Fruit fly (Drosophila melanogaster) whole organism, embryonic: Measurements from ENCODE around the gene CG15034.

Experiments used
- Atf3 ChIP-seq: fragments of 200-800 bp; sonication (Bioruptor generic); optimal IDR thresholded peaks from 3 replicates; lab custom pipeline; 2016; ENCODE audit warnings: missing biosample characterization, missing genetic modification characterization
- C15 ChIP-seq: fragments of 200-800 bp; sonication (Bioruptor generic); IDR thresholded peaks from 3 replicates; pipeline ENCODE4 v1.3.6; 2022; ENCODE audit warnings: missing biosample characterization, missing genetic modification characterization
- CG16813 ChIP-seq: fragments of 200-800 bp; sonication (Bioruptor generic); IDR thresholded peaks from 3 replicates; pipeline ENCODE4 v1.3.6; 2022; ENCODE audit warnings: missing biosample characterization, missing genetic modification characterization; ENCODE audit not compliant: partially characterized antibody
- CG17612 ChIP-seq: fragments of 200-800 bp; sonication (Bioruptor generic); IDR thresholded peaks from 2 replicates; pipeline ENCODE4 v1.3.6; 2022; ENCODE audit warnings: missing biosample characterization, missing genetic modification characterization
- CG2120 ChIP-seq: fragments of 200-800 bp; sonication (Bioruptor generic); optimal IDR thresholded peaks from 3 replicates; lab custom pipeline; 2016; ENCODE audit warnings: missing biosample characterization, missing genetic modification characterization
- CG2889 ChIP-seq: fragments of 200-800 bp; sonication (Bioruptor generic); IDR thresholded peaks from 3 replicates; pipeline ENCODE4 v1.3.6; 2022; ENCODE audit warnings: missing biosample characterization, missing genetic modification characterization
- CG30020 ChIP-seq: fragments of 200-800 bp; optimal IDR thresholded peaks from 2 replicates; lab custom pipeline; 2019; ENCODE audit warnings: missing biosample characterization, mild to moderate bottlenecking, missing genetic modification characterization, moderate library complexity
- CG30403 ChIP-seq: fragments of 200-800 bp; sonication (Bioruptor generic); optimal IDR thresholded peaks from 3 replicates; lab custom pipeline; 2016; ENCODE audit warnings: missing biosample characterization, missing genetic modification characterization
- CG3065 ChIP-seq: fragments of 200-800 bp; sonication (Bioruptor generic); optimal IDR thresholded peaks from 2 replicates; lab custom pipeline; 2016; ENCODE audit warnings: missing biosample characterization, missing genetic modification characterization
- CG31224 ChIP-seq: fragments of 200-800 bp; sonication (Bioruptor generic); IDR thresholded peaks from 2 replicates; pipeline ENCODE4 v1.3.6; 2022; ENCODE audit warnings: missing biosample characterization, missing genetic modification characterization
- CG3995 ChIP-seq: fragments of 200-800 bp; sonication (Bioruptor generic); optimal IDR thresholded peaks from 3 replicates; lab custom pipeline; 2016; ENCODE audit warnings: missing biosample characterization, missing genetic modification characterization
- CG6813 ChIP-seq: fragments of 200-800 bp; sonication (Bioruptor generic); optimal IDR thresholded peaks from 2 replicates; lab custom pipeline; 2017; ENCODE audit warnings: missing biosample characterization, missing genetic modification characterization, mild to moderate bottlenecking, moderate library complexity, missing genetic modification reagents
- CG7271 ChIP-seq: fragments of 200-800 bp; sonication (Bioruptor generic); optimal IDR thresholded peaks from 2 replicates; lab custom pipeline; 2018; ENCODE audit warnings: missing biosample characterization, mild to moderate bottlenecking, missing genetic modification characterization, moderate library complexity
- CG8924 ChIP-seq: fragments of 200-800 bp; optimal IDR thresholded peaks from 3 replicates; lab custom pipeline; 2019; ENCODE audit warnings: missing biosample characterization, mild to moderate bottlenecking, missing genetic modification characterization, moderate library complexity
- CG8944 ChIP-seq: fragments of 200-800 bp; sonication (Bioruptor generic); optimal IDR thresholded peaks from 3 replicates; lab custom pipeline; 2016; ENCODE audit warnings: missing biosample characterization, missing genetic modification characterization
- CG9817 ChIP-seq: fragments of 200-800 bp; sonication (Bioruptor generic); optimal IDR thresholded peaks from 2 replicates; lab custom pipeline; 2018; ENCODE audit warnings: missing biosample characterization, mild to moderate bottlenecking, missing genetic modification characterization, moderate library complexity
- Camta ChIP-seq: fragments of 200-800 bp; sonication (Bioruptor generic); optimal IDR thresholded peaks from 2 replicates; lab custom pipeline; 2016; ENCODE audit warnings: missing biosample characterization, missing genetic modification characterization
- Dll ChIP-seq: fragments of 200-800 bp; sonication (Bioruptor generic); IDR thresholded peaks from 4 replicates; pipeline ENCODE4 v1.3.6; 2022; ENCODE audit warnings: missing biosample characterization, missing genetic modification characterization; ENCODE audit not compliant: partially characterized antibody
- Doc3 ChIP-seq: fragments of 200-800 bp; sonication (Bioruptor generic); IDR thresholded peaks from 3 replicates; pipeline ENCODE4 v1.3.6; 2022; ENCODE audit warnings: missing biosample characterization, missing genetic modification characterization; ENCODE audit not compliant: partially characterized antibody
- Dp ChIP-seq: fragments of 200-800 bp; sonication (Bioruptor generic); optimal IDR thresholded peaks from 2 replicates; lab custom pipeline; 2018; ENCODE audit warnings: missing biosample characterization, mild to moderate bottlenecking, missing genetic modification characterization, moderate library complexity
- Dref ChIP-seq: fragments of 200-800 bp; sonication (Bioruptor generic); IDR thresholded peaks from 2 replicates; pipeline ENCODE4 v1.3.6; 2022; ENCODE audit warnings: missing biosample characterization, missing genetic modification characterization
- Gug ChIP-seq: fragments of 200-800 bp; sonication (Bioruptor generic); IDR thresholded peaks from 4 replicates; pipeline ENCODE4 v1.3.6; 2022; ENCODE audit warnings: missing biosample characterization, missing genetic modification characterization
- Hey ChIP-seq: fragments of 200-800 bp; sonication (Bioruptor generic); optimal IDR thresholded peaks from 3 replicates; lab custom pipeline; 2018; ENCODE audit warnings: missing biosample characterization, mild to moderate bottlenecking, missing genetic modification characterization
- HmgD ChIP-seq: fragments of 200-800 bp; sonication (Bioruptor generic); optimal IDR thresholded peaks from 3 replicates; lab custom pipeline; 2016; ENCODE audit warnings: missing biosample characterization, missing genetic modification characterization
- Hr3 ChIP-seq: fragments of 200-800 bp; sonication (Bioruptor generic); optimal IDR thresholded peaks from 3 replicates; lab custom pipeline; 2016; ENCODE audit warnings: missing biosample characterization, missing genetic modification characterization
- Hr78 ChIP-seq, 2 experiments: fragments of 200-800 bp in 1 of 2; fragments of >200 bp in 1 of 2; sonication (Bioruptor generic) in 1 of 2; optimal IDR thresholded peaks; 2 replicates each; lab custom pipeline; 2017 to 2019; ENCODE audit warnings: missing biosample characterization in 2 of 2, missing genetic modification characterization in 2 of 2, mild to moderate bottlenecking in 1 of 2, moderate library complexity in 1 of 2
- Max ChIP-seq: fragments of 200-800 bp; sonication (Bioruptor generic); optimal IDR thresholded peaks from 2 replicates; lab custom pipeline; 2016; ENCODE audit warnings: missing biosample characterization, mild to moderate bottlenecking, missing genetic modification characterization
- Meics ChIP-seq: fragments of 200-800 bp; sonication (Bioruptor generic); optimal IDR thresholded peaks from 2 replicates; lab custom pipeline; 2017; ENCODE audit warnings: missing biosample characterization, mild to moderate bottlenecking, missing genetic modification characterization
- NFAT ChIP-seq: fragments of 200-800 bp; sonication (Bioruptor generic); IDR thresholded peaks from 2 replicates; pipeline ENCODE4 v1.3.6; 2022; ENCODE audit warnings: missing biosample characterization, missing genetic modification characterization
- NK7.1 ChIP-seq: fragments of 200-800 bp; sonication (Bioruptor generic); optimal IDR thresholded peaks from 3 replicates; lab custom pipeline; 2016; ENCODE audit warnings: missing biosample characterization, missing genetic modification characterization
- Sry-β ChIP-seq: fragments of 200-800 bp; sonication (Bioruptor generic); optimal IDR thresholded peaks from 2 replicates; lab custom pipeline; 2018; ENCODE audit warnings: missing biosample characterization, mild to moderate bottlenecking, missing genetic modification characterization, moderate library complexity
- YL-1 ChIP-seq: fragments of 200-800 bp; sonication (Bioruptor generic); optimal IDR thresholded peaks from 3 replicates; lab custom pipeline; 2017; ENCODE audit warnings: missing biosample characterization, mild to moderate bottlenecking, missing genetic modification characterization
- bbx ChIP-seq: fragments of 200-800 bp; sonication (Bioruptor generic); IDR thresholded peaks from 2 replicates; pipeline ENCODE4 v1.3.6; 2022; ENCODE audit warnings: missing biosample characterization, missing genetic modification characterization; ENCODE audit not compliant: partially characterized antibody
- chn ChIP-seq: fragments of 200-800 bp; sonication (Bioruptor generic); optimal IDR thresholded peaks from 2 replicates; lab custom pipeline; 2016; ENCODE audit warnings: missing biosample characterization, missing genetic modification characterization
- crc ChIP-seq: fragments of 200-800 bp; sonication (Bioruptor generic); optimal IDR thresholded peaks from 2 replicates; lab custom pipeline; 2016; ENCODE audit warnings: missing biosample characterization, missing genetic modification characterization
- gem ChIP-seq: fragments of 200-800 bp; sonication (Bioruptor generic); optimal IDR thresholded peaks from 2 replicates; lab custom pipeline; 2019; ENCODE audit warnings: missing biosample characterization, mild to moderate bottlenecking, missing genetic modification characterization, moderate library complexity
- h ChIP-seq: fragments of >200 bp; optimal IDR thresholded peaks from 2 replicates; lab custom pipeline; 2017
- her ChIP-seq: fragments of 200-800 bp; sonication (Bioruptor generic); optimal IDR thresholded peaks from 2 replicates; lab custom pipeline; 2016; ENCODE audit warnings: missing biosample characterization, missing genetic modification characterization
- inv ChIP-seq: fragments of 200-800 bp; sonication (Bioruptor generic); IDR thresholded peaks from 2 replicates; pipeline ENCODE4 v1.3.6; 2022; ENCODE audit warnings: missing biosample characterization, missing genetic modification characterization; ENCODE audit not compliant: partially characterized antibody
- psq ChIP-seq: fragments of 200-800 bp; sonication (Bioruptor generic); optimal IDR thresholded peaks from 2 replicates; lab custom pipeline; 2017; ENCODE audit warnings: missing biosample characterization, missing genetic modification characterization
- pzg ChIP-seq: fragments of 200-800 bp; sonication (Bioruptor generic); optimal IDR thresholded peaks from 3 replicates; lab custom pipeline; 2018; ENCODE audit warnings: missing biosample characterization, mild to moderate bottlenecking, missing genetic modification characterization, moderate library complexity
- sens-2 ChIP-seq: fragments of 200-800 bp; sonication (Bioruptor generic); IDR thresholded peaks from 2 replicates; pipeline ENCODE4 v1.3.6; 2022; ENCODE audit warnings: missing biosample characterization, missing genetic modification characterization
- stwl ChIP-seq: fragments of 200-800 bp; sonication (Bioruptor generic); optimal IDR thresholded peaks from 3 replicates; lab custom pipeline; 2018; ENCODE audit warnings: missing biosample characterization, mild to moderate bottlenecking, missing genetic modification characterization, moderate library complexity
- toy ChIP-seq: fragments of 200-800 bp; sonication (Bioruptor generic); IDR thresholded peaks from 2 replicates; pipeline ENCODE4 v1.3.6; 2022; ENCODE audit warnings: missing biosample characterization, missing genetic modification characterization
- tx ChIP-seq: fragments of 200-800 bp; sonication (Bioruptor generic); optimal IDR thresholded peaks from 2 replicates; lab custom pipeline; 2016; ENCODE audit warnings: missing biosample characterization, missing genetic modification characterization
- wor ChIP-seq: fragments of 200-800 bp; sonication (Bioruptor generic); IDR thresholded peaks from 2 replicates; pipeline ENCODE4 v1.3.6; 2022; ENCODE audit warnings: missing biosample characterization, missing genetic modification characterization
- yki ChIP-seq: fragments of >200 bp; optimal IDR thresholded peaks from 3 replicates; lab custom pipeline; 2018
- zen2 ChIP-seq: fragments of 200-800 bp; sonication (Bioruptor generic); IDR thresholded peaks from 3 replicates; pipeline ENCODE4 v1.3.6; 2022; ENCODE audit warnings: missing biosample characterization, missing genetic modification characterization; ENCODE audit not compliant: partially characterized antibody
- zfh1 ChIP-seq: fragments of 200-800 bp; sonication (Bioruptor generic); IDR thresholded peaks from 3 replicates; pipeline ENCODE4 v1.3.6; 2022; ENCODE audit warnings: missing biosample characterization, missing genetic modification characterization

CG15034 gene

dm6 chrX:7323649-7324511 lies 23.4 kb downstream of the CG15034 start, which contains the start of the genes Atg5 and Dok (continued):
- TF ChIP-seq C15 (GFP tag; lab: Robert Waterston, UW) (no peak), CG9817 (tag; lab: Kevin White, UChicago) (peak; percentile 43), sens-2 (GFP tag; lab: Robert Waterston, UW) (no peak), CG7271 (peak; percentile 19), gem (tag; lab: Kevin White, UChicago) (peak; percentile 63), toy (GFP tag; lab: Robert Waterston, UW) (no peak), tx (GFP tag; lab: Kevin White, UChicago) (peak; percentile 2), crc (GFP tag; lab: Kevin White, UChicago) (no peak), Dp (GFP tag; lab: Kevin White, UChicago) (peak; percentile 44), Sry-β (GFP tag; lab: Kevin White, UChicago) (peak; percentile 53), CG3995 (GFP tag; lab: Kevin White, UChicago) (no peak), CG2120 (GFP tag; lab: Kevin White, UChicago) (peak; percentile 60), CG8924 (tag; lab: Kevin White, UChicago) (peak; percentile 25), CG3065 (GFP tag; lab: Kevin White, UChicago) (no peak), NFAT (GFP tag; lab: Robert Waterston, UW) (0 out of 2 replicates have a peak, but pooled peaks have one; percentile 26), HmgD (no peak), psq (GFP tag; lab: Kevin White, UChicago) (no peak), pzg (GFP tag; lab: Kevin White, UChicago) (peak; percentile 74), Doc3 (GFP tag; lab: Robert Waterston, UW) (peak; percentile 58; the same call in 1 of the 3 replicates), Dref (GFP tag; lab: Robert Waterston, UW) (peak; percentile 67), CG16813 (GFP tag; lab: Robert Waterston, UW) (peak; percentile 72), CG17612 (GFP tag; lab: Robert Waterston, UW) (no peak), Max (GFP tag; lab: Kevin White, UChicago) (no peak), Atf3 (GFP tag; lab: Kevin White, UChicago) (no peak), CG30020 (peak; percentile 2), CG8944 (peak; percentile 27), YL-1 (GFP tag; lab: Kevin White, UChicago) (no peak), Meics (peak; percentile 2), her (peak; percentile 70), CG2889 (GFP tag; lab: Robert Waterston, UW) (no peak), zfh1 (GFP tag; lab: Robert Waterston, UW) (peak; percentile 16; the same call in 1 of the 3 replicates), Dll (GFP tag; lab: Robert Waterston, UW) (peak; percentile 67), wor (no peak), chn (GFP tag; lab: Kevin White, UChicago) (no peak), CG6813 (GFP tag; lab: Kevin White, UChicago) (no peak), NK7.1 (GFP tag; lab: Kevin White, UChicago) (no peak), Gug (peak; percentile 45; the same call in 2 of the 4 replicates), yki (lab: Kevin White, UChicago) (no peak), stwl (tag; lab: Kevin White, UChicago) (peak; percentile 78), Hr3 (peak; percentile 40), inv (GFP tag; lab: Robert Waterston, UW) (peak; percentile 56; the same call in 1 of the 2 replicates), zen2 (no peak), CG30403 (GFP tag; lab: Kevin White, UChicago) (peak; percentile 52), Camta (no peak), Hr78 (GFP tag; optimal IDR thresholded peaks at IDR 0.05; lab: Kevin White, UChicago) (no peak), bbx (GFP tag; lab: Robert Waterston, UW) (peak; percentile 14; the same call in 1 of the 2 replicates), CG31224 (GFP tag; lab: Robert Waterston, UW) (no peak), Hey (no peak), h (lab: Kevin White, UChicago) (no peak)
